Worm (Caenorhabditis elegans) whole organism, L4/young adult: ENCODE results near the gene zmp-5.

ENCODE experiments used
- dao-5 ChIP-seq: sonication (generic microtip); optimal IDR thresholded peaks from 2 replicates; lab custom pipeline; 2016; ENCODE audit warnings: missing genotype, missing genetic modification characterization, moderate library complexity, missing compliant biosample characterization
- him-1 ChIP-seq: sonication (generic microtip); optimal IDR thresholded peaks from 2 replicates; lab custom pipeline; 2016; ENCODE audit warnings: missing genotype, missing genetic modification reagents, missing genetic modification characterization, missing compliant biosample characterization

- TF ChIP-seq him-1 (tag; lab: Kevin White, UChicago) (no peak), dao-5 (tag; lab: Kevin White, UChicago) (no peak)
Measured at ce11 chrX:12655339-12655875, 8.5 kb downstream of the zmp-5 start.
